Worm (Caenorhabditis elegans) whole organism, late embryonic: ENCODE results near the gene C35B1.5.

Experiments used
- F13H6.1 ChIP-seq: sonication (generic microtip); optimal IDR thresholded peaks from 2 replicates; lab custom pipeline; 2016; ENCODE audit warnings: missing genetic modification characterization, missing compliant biosample characterization
- hlh-30 ChIP-seq: sonication (generic microtip); optimal IDR thresholded peaks from 2 replicates; lab custom pipeline; 2017; ENCODE audit warnings: antibody characterized with exemption, missing genetic modification characterization, missing compliant biosample characterization; ENCODE audit not compliant: insufficient read depth
- madf-2 ChIP-seq: sonication (generic microtip); optimal IDR thresholded peaks from 2 replicates; lab custom pipeline; 2017; ENCODE audit warnings: missing genetic modification characterization, missing compliant biosample characterization
- pat-9 ChIP-seq: fragments of 200-800 bp; sonication (Bioruptor generic); optimal IDR thresholded peaks from 2 replicates; lab custom pipeline; 2018; ENCODE audit warnings: mild to moderate bottlenecking, missing genetic modification characterization, moderate library complexity, missing compliant biosample characterization
- tbx-2 ChIP-seq: sonication (generic microtip); optimal IDR thresholded peaks from 2 replicates; lab custom pipeline; 2016; ENCODE audit warnings: missing genetic modification characterization, missing compliant biosample characterization

DNA sequence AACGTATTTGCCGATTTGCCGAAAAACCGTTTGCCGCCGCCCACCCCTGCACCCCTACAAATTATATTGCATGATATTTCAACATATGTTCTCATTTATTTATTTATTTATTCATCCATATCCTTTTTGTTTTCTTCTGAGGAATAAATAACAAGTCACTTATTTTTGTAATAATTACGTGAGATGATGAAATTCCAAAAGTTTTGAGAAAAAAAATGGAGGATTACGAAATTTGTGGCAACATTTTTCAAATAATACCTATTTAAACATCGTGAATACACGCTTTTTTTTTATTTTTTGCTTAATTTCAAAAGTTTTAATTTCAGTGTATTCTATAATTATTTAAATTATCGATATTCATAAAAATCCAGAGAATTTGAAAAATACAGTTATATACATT lies 12.9 kb upstream of the C35B1.5 start:
- TF ChIP-seq F13H6.1 (tag; lab: Kevin White, UChicago) (no peak), pat-9 (no peak), tbx-2 (tag; lab: Kevin White, UChicago) (no peak), hlh-30 (no peak), madf-2 (tag; lab: Kevin White, UChicago) (no peak)
